Worm (Caenorhabditis elegans) whole organism, dauer: Measurements from ENCODE around the gene C23H5.11.
"Not testable (repeated sequence)": the region's sequence is repeated elsewhere in the genome, so short reads cannot be mapped to it uniquely, and the experiment has no call there.

Source experiments
- unc-62 ChIP-seq: sonication (generic microtip); optimal IDR thresholded peaks from 2 replicates; lab custom pipeline; 2017; ENCODE audit warnings: missing biosample characterization, missing genetic modification reagents, missing genetic modification characterization

The C23H5.11 gene

DNA sequence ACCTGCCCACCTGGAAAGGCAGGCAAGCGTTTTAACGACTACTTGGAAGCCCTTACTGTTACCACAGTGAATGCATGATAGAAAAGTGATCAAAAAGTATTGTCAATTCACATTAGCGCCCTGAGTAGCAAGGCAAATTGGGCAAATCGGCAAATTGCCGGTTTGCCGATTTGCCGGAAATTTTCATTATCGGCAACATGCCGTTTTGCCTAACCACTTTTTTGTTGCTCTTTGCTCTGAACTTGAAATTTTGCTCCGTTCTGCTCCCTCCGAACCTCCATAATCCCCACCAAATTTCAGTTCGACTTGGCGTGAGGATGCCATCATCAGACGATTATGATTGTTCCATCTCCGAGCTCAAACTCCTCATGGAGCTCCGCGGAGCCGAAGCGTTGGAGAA is 15.9 kb downstream of the C23H5.11 start, which contains the start of gene mca-2:
TSS of gene mca-2 (plus strand) at position 301 of the 400 bp plus-strand sequence.
- TF ChIP-seq unc-62 = no peak

- no peak for TF ChIP-seq unc-62
Measured at ce11 chrIV:2083146-2083545, 16.5 kb downstream of the C23H5.11 start.

ce11 chrIV:2080340-2080739 is 19.3 kb downstream of the C23H5.11 start:
- no peak for TF ChIP-seq unc-62

DNA sequence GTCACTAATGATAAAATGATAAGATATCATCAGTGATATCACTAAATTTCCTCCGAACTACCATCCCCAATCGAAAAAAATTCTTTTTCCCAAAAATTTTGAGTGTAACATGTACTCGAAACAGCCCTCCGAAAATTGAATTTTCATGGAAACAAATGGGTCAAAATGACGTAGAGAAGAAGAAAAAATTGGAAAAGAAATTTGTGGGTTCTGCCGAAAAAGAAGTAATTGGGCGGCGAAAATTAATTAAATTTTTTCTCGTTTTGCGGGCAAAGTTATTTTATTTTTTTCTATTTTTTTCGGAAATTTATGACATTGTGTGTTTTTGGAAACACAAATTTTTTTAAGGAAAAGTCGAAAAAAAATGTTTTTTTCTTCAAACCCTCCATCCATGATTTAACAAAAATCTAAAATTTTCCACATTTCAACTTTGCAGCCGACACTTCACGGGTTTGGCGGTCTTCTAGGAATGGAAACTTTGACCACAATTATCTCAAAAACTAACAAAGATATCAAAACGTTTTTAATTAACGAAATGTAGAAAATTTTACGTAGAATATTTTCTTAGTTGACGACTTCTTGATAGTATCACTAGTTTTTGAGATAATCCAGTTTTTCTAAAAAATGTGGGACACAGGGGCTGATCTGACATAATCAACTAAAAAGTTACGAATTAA is 22.4 kb downstream of the C23H5.11 start:
- no peak for TF ChIP-seq unc-62

DNA sequence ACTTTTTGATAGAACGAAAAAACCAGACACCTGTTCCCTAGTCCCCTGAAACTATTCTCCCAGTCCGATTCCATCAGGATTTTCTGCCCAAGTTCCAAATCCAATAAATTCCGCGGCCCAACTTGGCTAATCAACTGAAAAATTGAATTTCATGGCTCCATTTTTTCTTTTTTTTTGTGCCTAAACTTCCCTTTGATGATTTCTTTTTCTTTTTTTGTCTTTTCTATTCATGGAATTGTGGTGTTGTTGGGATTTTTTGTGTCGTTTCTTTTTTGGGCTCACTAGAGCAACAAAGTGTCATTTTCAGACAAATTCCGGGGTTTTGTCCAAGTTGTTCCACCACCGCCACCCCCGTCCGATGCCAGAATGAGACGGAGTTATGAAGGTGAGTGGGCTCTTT is 33.8 kb downstream of the C23H5.11 start, which contains the start of gene arrd-26:
TSS of gene arrd-26 (plus strand) at position 301 of the 400 bp plus-strand sequence.
- no peak for TF ChIP-seq unc-62

DNA sequence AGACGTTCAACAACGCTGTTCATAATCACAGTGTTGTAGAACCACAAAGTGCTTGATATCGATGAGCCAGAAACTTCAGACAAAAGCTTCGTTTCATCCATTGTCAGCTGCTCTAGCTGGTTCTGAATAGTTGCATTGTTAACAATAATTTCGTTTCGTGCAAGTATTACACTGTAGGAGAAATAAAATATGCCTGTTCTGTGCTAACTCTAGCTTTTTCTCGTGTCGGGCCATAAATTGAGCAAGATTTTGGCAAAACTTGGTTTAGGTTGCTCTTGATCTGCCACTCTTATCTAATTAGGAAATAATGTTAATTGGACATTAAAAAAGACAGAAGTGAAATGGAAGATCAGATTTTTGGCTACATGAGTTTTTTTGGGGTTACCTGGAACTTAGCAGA is 40.7 kb downstream of the C23H5.11 start, which contains the start of gene R05C11.2:
TSS of gene R05C11.2 (minus strand) at position 101 of the 400 bp plus-strand sequence.
- TF ChIP-seq unc-62 = no peak

DNA sequence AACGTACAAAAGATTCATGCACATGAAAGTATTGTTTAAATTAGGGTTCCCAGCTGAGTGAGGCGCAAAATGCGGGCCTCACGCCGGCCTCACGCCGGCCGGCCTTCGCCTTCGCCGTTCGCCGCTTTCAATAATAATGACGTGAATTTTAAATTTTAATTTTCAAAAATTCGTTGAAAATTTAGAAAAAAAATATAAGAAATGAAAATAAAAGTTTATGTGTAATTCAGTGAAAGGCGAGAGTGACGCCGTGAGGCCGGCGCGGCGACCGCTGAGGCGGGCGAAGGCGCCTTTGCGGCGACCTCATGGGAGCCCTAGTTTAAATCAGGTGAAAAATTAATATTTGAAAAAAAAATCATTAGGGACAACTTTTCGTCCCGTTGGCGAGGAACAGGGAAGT is 42.2 kb downstream of the C23H5.11 start:
- TF ChIP-seq unc-62 = no peak

DNA sequence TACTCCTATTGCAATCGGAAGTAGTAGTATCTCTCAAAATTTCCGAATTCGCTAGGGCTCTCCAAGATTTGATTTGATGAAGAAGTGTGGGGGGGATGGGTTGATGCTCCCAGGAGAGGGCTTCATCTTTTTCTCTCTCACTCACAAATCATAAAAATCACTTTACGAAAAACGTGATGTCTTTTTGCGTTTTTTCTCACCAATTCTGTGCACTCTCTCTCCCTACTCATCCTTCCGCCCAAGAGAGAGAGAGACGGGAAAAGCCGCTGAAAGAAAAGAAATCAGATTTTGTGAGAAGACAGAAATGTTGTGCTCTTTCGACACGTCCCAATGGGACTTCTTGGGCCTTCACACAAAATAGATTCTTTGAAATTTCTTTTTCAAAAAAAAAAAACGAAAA is 46.1 kb downstream of the C23H5.11 start:
- no peak for TF ChIP-seq unc-62

- no peak for TF ChIP-seq unc-62
Measured at ce11 chrIV:2052337-2052736, 47.3 kb downstream of the C23H5.11 start.

DNA sequence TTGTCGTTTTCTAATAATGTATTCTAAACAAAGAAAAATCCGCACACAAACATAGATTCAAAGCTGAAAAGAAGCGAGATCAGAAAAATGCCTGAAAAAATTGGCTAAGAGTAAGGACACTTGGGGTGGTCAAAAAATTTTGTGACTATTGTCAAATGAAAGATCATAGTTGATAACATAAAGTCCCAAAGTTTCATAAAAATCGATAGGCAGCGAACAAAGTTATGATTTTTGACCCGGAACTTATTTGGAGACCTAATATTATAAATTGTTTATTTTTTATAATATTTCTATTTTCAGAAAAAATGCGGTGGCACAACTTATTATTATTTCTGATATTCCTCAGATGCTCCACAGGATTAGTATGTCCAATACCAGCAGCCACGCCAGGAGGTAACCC is 48.5 kb downstream of the C23H5.11 start, which contains the start of gene R05C11.4:
TSS of gene R05C11.4 (plus strand) at position 301 of the 400 bp plus-strand sequence.
- not testable (repeated sequence) for TF ChIP-seq unc-62

- no peak for TF ChIP-seq unc-62
Measured at ce11 chrIV:2048839-2049238, 50.8 kb downstream of the C23H5.11 start.
